Fruit fly (Drosophila melanogaster) whole organism, embryonic: ENCODE data around the gene CG13461.

Experiments
- BtbVII ChIP-seq: fragments of 200-800 bp; sonication (Bioruptor generic); optimal IDR thresholded peaks from 3 replicates; lab custom pipeline; 2017; ENCODE audit warnings: missing biosample characterization, mild to moderate bottlenecking, missing genetic modification characterization
- CG10267 ChIP-seq: fragments of 200-800 bp; sonication (Bioruptor generic); optimal IDR thresholded peaks from 2 replicates; lab custom pipeline; 2018; ENCODE audit warnings: missing biosample characterization, mild to moderate bottlenecking, missing genetic modification characterization, moderate library complexity
- CG11456 ChIP-seq: fragments of 200-800 bp; sonication (Bioruptor generic); IDR thresholded peaks from 3 replicates; pipeline ENCODE4 v1.3.6; 2022; ENCODE audit warnings: missing biosample characterization, missing genetic modification characterization
- CG11504 ChIP-seq: fragments of 200-800 bp; sonication (Bioruptor generic); optimal IDR thresholded peaks from 3 replicates; lab custom pipeline; 2019; ENCODE audit warnings: missing biosample characterization, mild to moderate bottlenecking, missing genetic modification characterization, moderate library complexity
- CG11723 ChIP-seq: fragments of 200-800 bp; sonication (Bioruptor generic); optimal IDR thresholded peaks from 2 replicates; lab custom pipeline; 2017; ENCODE audit warnings: missing biosample characterization, mild to moderate bottlenecking, missing genetic modification characterization
- CG12391 ChIP-seq: fragments of 200-800 bp; sonication (Bioruptor generic); optimal IDR thresholded peaks from 3 replicates; lab custom pipeline; 2018; ENCODE audit warnings: missing biosample characterization, mild to moderate bottlenecking, missing genetic modification characterization, moderate library complexity
- CG12659 ChIP-seq: fragments of 200-800 bp; sonication (Bioruptor generic); optimal IDR thresholded peaks from 3 replicates; lab custom pipeline; 2017; ENCODE audit warnings: mild to moderate bottlenecking, missing biosample characterization, missing genetic modification reagents, missing genetic modification characterization
- CG12942 ChIP-seq: fragments of 200-800 bp; sonication (Bioruptor generic); optimal IDR thresholded peaks from 3 replicates; lab custom pipeline; 2016; ENCODE audit warnings: missing biosample characterization, missing genetic modification characterization
- CG15269 ChIP-seq: fragments of 200-800 bp; sonication (Bioruptor generic); optimal IDR thresholded peaks from 2 replicates; lab custom pipeline; 2018; ENCODE audit warnings: missing biosample characterization, mild to moderate bottlenecking, missing genetic modification characterization, moderate library complexity
- CG1602 ChIP-seq: fragments of 200-800 bp; sonication (Bioruptor generic); optimal IDR thresholded peaks from 3 replicates; lab custom pipeline; 2016; ENCODE audit warnings: missing biosample characterization, missing genetic modification characterization
- CG18262 ChIP-seq: fragments of 200-800 bp; optimal IDR thresholded peaks from 3 replicates; lab custom pipeline; 2019; ENCODE audit warnings: missing biosample characterization, mild to moderate bottlenecking, missing genetic modification characterization, moderate library complexity
- CG18599 ChIP-seq: fragments of 200-800 bp; sonication (Bioruptor generic); optimal IDR thresholded peaks from 3 replicates; lab custom pipeline; 2017; ENCODE audit warnings: missing biosample characterization, missing genetic modification characterization, mild to moderate bottlenecking, moderate library complexity, missing genetic modification reagents
- CG2120 ChIP-seq: fragments of 200-800 bp; sonication (Bioruptor generic); optimal IDR thresholded peaks from 3 replicates; lab custom pipeline; 2016; ENCODE audit warnings: missing biosample characterization, missing genetic modification characterization
- CG3281 ChIP-seq: fragments of 200-800 bp; sonication (Bioruptor generic); optimal IDR thresholded peaks from 3 replicates; lab custom pipeline; 2017; ENCODE audit warnings: missing biosample characterization, mild to moderate bottlenecking, missing genetic modification characterization
- CG4854 ChIP-seq: fragments of 200-800 bp; sonication (Bioruptor generic); optimal IDR thresholded peaks from 2 replicates; lab custom pipeline; 2016; ENCODE audit warnings: missing biosample characterization, missing genetic modification characterization, inconsistent platforms
- CG5180 ChIP-seq: fragments of 200-800 bp; sonication (Bioruptor generic); optimal IDR thresholded peaks from 3 replicates; lab custom pipeline; 2017; ENCODE audit warnings: missing biosample characterization, missing genetic modification characterization, mild to moderate bottlenecking, moderate library complexity, missing genetic modification reagents
- CG6813 ChIP-seq: fragments of 200-800 bp; sonication (Bioruptor generic); optimal IDR thresholded peaks from 2 replicates; lab custom pipeline; 2017; ENCODE audit warnings: missing biosample characterization, missing genetic modification characterization, mild to moderate bottlenecking, moderate library complexity, missing genetic modification reagents
- CG7839 ChIP-seq: fragments of 200-800 bp; sonication (Bioruptor generic); optimal IDR thresholded peaks from 3 replicates; lab custom pipeline; 2018; ENCODE audit warnings: missing biosample characterization, mild to moderate bottlenecking, missing genetic modification characterization, moderate library complexity
- CG8388 ChIP-seq: fragments of 200-800 bp; sonication (Bioruptor generic); optimal IDR thresholded peaks from 2 replicates; lab custom pipeline; 2019; ENCODE audit warnings: missing biosample characterization, mild to moderate bottlenecking, missing genetic modification characterization, moderate library complexity
- CG8944 ChIP-seq: fragments of 200-800 bp; sonication (Bioruptor generic); optimal IDR thresholded peaks from 3 replicates; lab custom pipeline; 2016; ENCODE audit warnings: missing biosample characterization, missing genetic modification characterization
- CoRest ChIP-seq: fragments of 200-800 bp; sonication (Bioruptor generic); optimal IDR thresholded peaks from 3 replicates; lab custom pipeline; 2018; ENCODE audit warnings: missing biosample characterization, mild to moderate bottlenecking, missing genetic modification characterization, moderate library complexity
- ERR ChIP-seq: fragments of 200-800 bp; sonication (Bioruptor generic); optimal IDR thresholded peaks from 2 replicates; lab custom pipeline; 2016; ENCODE audit warnings: missing biosample characterization, missing genetic modification characterization
- Gsc ChIP-seq: fragments of 200-800 bp; sonication (Bioruptor generic); IDR thresholded peaks from 2 replicates; pipeline ENCODE4 v1.3.6; 2022; ENCODE audit warnings: missing biosample characterization, missing genetic modification characterization
- Hmr ChIP-seq: fragments of 200-800 bp; sonication (Bioruptor generic); optimal IDR thresholded peaks from 3 replicates; lab custom pipeline; 2017; ENCODE audit warnings: mild to moderate bottlenecking, missing biosample characterization, missing genetic modification reagents, missing genetic modification characterization
- Hr51 ChIP-seq, 2 experiments: fragments of 200-800 bp; sonication (Bioruptor generic); optimal IDR thresholded peaks; 2 replicates in 1 of 2; 3 replicates in 1 of 2; lab custom pipeline; 2016 to 2018; ENCODE audit warnings: missing biosample characterization in 2 of 2, missing genetic modification characterization in 2 of 2, mild to moderate bottlenecking in 1 of 2, moderate library complexity in 1 of 2
- Meics ChIP-seq: fragments of 200-800 bp; sonication (Bioruptor generic); optimal IDR thresholded peaks from 2 replicates; lab custom pipeline; 2017; ENCODE audit warnings: missing biosample characterization, mild to moderate bottlenecking, missing genetic modification characterization
- NfI ChIP-seq: fragments of 200-800 bp; sonication (Bioruptor generic); optimal IDR thresholded peaks from 3 replicates; lab custom pipeline; 2018; ENCODE audit warnings: missing biosample characterization, mild to moderate bottlenecking, missing genetic modification characterization, moderate library complexity
- PHDP ChIP-seq: fragments of 200-800 bp; sonication (Bioruptor generic); optimal IDR thresholded peaks from 3 replicates; lab custom pipeline; 2018; ENCODE audit warnings: missing biosample characterization, mild to moderate bottlenecking, missing genetic modification characterization, moderate library complexity
- Ptx1 ChIP-seq: fragments of 200-800 bp; sonication (Bioruptor generic); IDR thresholded peaks from 2 replicates; pipeline ENCODE4 v1.3.6; 2022; ENCODE audit warnings: missing biosample characterization, missing genetic modification characterization
- Ssrp ChIP-seq: fragments of 200-800 bp; sonication (Bioruptor generic); optimal IDR thresholded peaks from 2 replicates; lab custom pipeline; 2018; ENCODE audit warnings: missing biosample characterization, mild to moderate bottlenecking, missing genetic modification characterization, moderate library complexity
- abd-A ChIP-seq: fragments of 200-800 bp; sonication (Bioruptor generic); optimal IDR thresholded peaks from 3 replicates; lab custom pipeline; 2019; ENCODE audit warnings: missing biosample characterization, mild to moderate bottlenecking, missing genetic modification characterization, moderate library complexity
- az2 ChIP-seq: fragments of 200-800 bp; sonication (Bioruptor generic); optimal IDR thresholded peaks from 3 replicates; lab custom pipeline; 2016; ENCODE audit warnings: missing biosample characterization, missing genetic modification characterization
- caup ChIP-seq: fragments of 200-800 bp; sonication (Bioruptor generic); optimal IDR thresholded peaks from 3 replicates; lab custom pipeline; 2017; ENCODE audit warnings: missing biosample characterization, mild to moderate bottlenecking, missing genetic modification characterization, moderate library complexity; ENCODE audit not compliant: severe bottlenecking
- cwo ChIP-seq: fragments of 200-800 bp; sonication (Bioruptor generic); optimal IDR thresholded peaks from 3 replicates; lab custom pipeline; 2017; ENCODE audit warnings: missing biosample characterization, missing genetic modification characterization, mild to moderate bottlenecking, moderate library complexity, missing genetic modification reagents
- dimm ChIP-seq: fragments of 200-800 bp; sonication (Bioruptor generic); IDR thresholded peaks from 2 replicates; pipeline ENCODE4 v1.3.6; 2022; ENCODE audit warnings: missing biosample characterization, missing genetic modification characterization
- dmrt99B ChIP-seq: fragments of 200-800 bp; sonication (Bioruptor generic); optimal IDR thresholded peaks from 2 replicates; lab custom pipeline; 2018; ENCODE audit warnings: missing biosample characterization, mild to moderate bottlenecking, missing genetic modification characterization, moderate library complexity
- dysf ChIP-seq: fragments of 200-800 bp; sonication (Bioruptor generic); IDR thresholded peaks from 3 replicates; pipeline ENCODE4 v1.3.6; 2022; ENCODE audit warnings: missing biosample characterization, missing genetic modification characterization
- exex ChIP-seq: fragments of 200-800 bp; sonication (Bioruptor generic); optimal IDR thresholded peaks from 4 replicates; lab custom pipeline; 2018; ENCODE audit warnings: missing biosample characterization, mild to moderate bottlenecking, missing genetic modification characterization, moderate library complexity
- fd102C ChIP-seq: fragments of 200-800 bp; sonication (Bioruptor generic); optimal IDR thresholded peaks from 2 replicates; lab custom pipeline; 2018; ENCODE audit warnings: missing biosample characterization, mild to moderate bottlenecking, missing genetic modification characterization, moderate library complexity
- fd96Cb ChIP-seq: fragments of 200-800 bp; sonication (Bioruptor generic); optimal IDR thresholded peaks from 2 replicates; lab custom pipeline; 2018; ENCODE audit warnings: missing biosample characterization, mild to moderate bottlenecking, missing genetic modification characterization, moderate library complexity
- gem ChIP-seq: fragments of 200-800 bp; sonication (Bioruptor generic); optimal IDR thresholded peaks from 2 replicates; lab custom pipeline; 2019; ENCODE audit warnings: missing biosample characterization, mild to moderate bottlenecking, missing genetic modification characterization, moderate library complexity
- ind ChIP-seq: fragments of 200-800 bp; sonication (Bioruptor generic); optimal IDR thresholded peaks from 3 replicates; lab custom pipeline; 2016; ENCODE audit warnings: missing biosample characterization, missing genetic modification characterization
- lov ChIP-seq, 2 experiments: fragments of 200-800 bp in 1 of 2; fragments of >200 bp in 1 of 2; sonication (Bioruptor generic) in 1 of 2; IDR thresholded peaks in 1 of 2; optimal IDR thresholded peaks in 1 of 2; 2 replicates in 1 of 2; 3 replicates in 1 of 2; pipeline versions ENCODE4 v1.3.6 to Lab custom; 2017 to 2022; ENCODE audit warnings: missing biosample characterization in 1 of 2, missing genetic modification characterization in 1 of 2
- nerfin-2 ChIP-seq: fragments of 200-800 bp; sonication (Bioruptor generic); IDR thresholded peaks from 2 replicates; pipeline ENCODE4 v1.3.6; 2022; ENCODE audit warnings: missing biosample characterization, missing genetic modification characterization; ENCODE audit not compliant: partially characterized antibody
- row ChIP-seq: fragments of 200-800 bp; sonication (Bioruptor generic); IDR thresholded peaks from 3 replicates; pipeline ENCODE4 v1.3.6; 2022; ENCODE audit warnings: missing biosample characterization, missing genetic modification characterization
- sug ChIP-seq: fragments of 200-800 bp; optimal IDR thresholded peaks from 2 replicates; lab custom pipeline; 2019; ENCODE audit warnings: missing biosample characterization, mild to moderate bottlenecking, missing genetic modification characterization, moderate library complexity
- trem ChIP-seq: fragments of 200-800 bp; optimal IDR thresholded peaks from 3 replicates; lab custom pipeline; 2019; ENCODE audit warnings: missing biosample characterization, mild to moderate bottlenecking, missing genetic modification characterization, moderate library complexity

The CG13461 gene

dm6 chr3L:15034061-15034713 lies 18.1 kb downstream of the CG13461 start (continued):
- peak; percentile 2 for TF ChIP-seq az2
- peak; percentile 78 for TF ChIP-seq Meics
- peak; percentile 48 for TF ChIP-seq CG12659 (GFP tag; lab: Kevin White, UChicago)
- TF ChIP-seq gem = peak; percentile 68
- peak in 1 of 2 experiments; percentile 58 for TF ChIP-seq Hr51 (GFP tag; optimal IDR thresholded peaks at IDR 0.05; lab: Kevin White, UChicago)
- TF ChIP-seq CG4854 (GFP tag; lab: Kevin White, UChicago) = no peak
- TF ChIP-seq sug = peak; percentile 40
- peak; percentile 14 for TF ChIP-seq BtbVII (GFP tag; lab: Kevin White, UChicago)
- TF ChIP-seq cwo (GFP tag; lab: Kevin White, UChicago) = peak; percentile 56
- TF ChIP-seq CG18599 (GFP tag; lab: Kevin White, UChicago) = peak; percentile 82
- no peak for TF ChIP-seq CG12942 (GFP tag; lab: Kevin White, UChicago)
- peak; percentile 53 for TF ChIP-seq row (GFP tag; lab: Robert Waterston, UW)
- peak; percentile 29 for TF ChIP-seq PHDP (tag; lab: Kevin White, UChicago)
- peak; percentile 44 for TF ChIP-seq CG10267
- TF ChIP-seq Ptx1 (GFP tag; lab: Robert Waterston, UW) = no peak
- TF ChIP-seq CG7839 (tag; lab: Kevin White, UChicago) = peak; percentile 64
- no peak for TF ChIP-seq CG8944
- peak; percentile 3 for TF ChIP-seq exex (tag; lab: Kevin White, UChicago)
- TF ChIP-seq Hmr (GFP tag; lab: Kevin White, UChicago) = peak; percentile 64
- TF ChIP-seq fd102C (GFP tag; lab: Kevin White, UChicago) = no peak
- TF ChIP-seq CG15269 (tag; lab: Kevin White, UChicago) = peak; percentile 49
- TF ChIP-seq dysf (GFP tag; lab: Robert Waterston, UW) = 0 out of 3 replicates have a peak, but pooled peaks have one; percentile 27
- peak; percentile 6 for TF ChIP-seq CG11723 (GFP tag; lab: Kevin White, UChicago)
- peak; percentile 10 for TF ChIP-seq CG8388 (GFP tag; lab: Kevin White, UChicago)
- TF ChIP-seq CG11504 (tag; lab: Kevin White, UChicago) = peak; percentile 72
- no peak for TF ChIP-seq CG6813 (GFP tag; lab: Kevin White, UChicago)
- TF ChIP-seq nerfin-2 (GFP tag; lab: Robert Waterston, UW) = no peak
- no peak for TF ChIP-seq trem (tag; lab: Kevin White, UChicago)
- peak; percentile 34 for TF ChIP-seq abd-A (tag; lab: Kevin White, UChicago)
- peak; percentile 32 for TF ChIP-seq Ssrp (tag; lab: Kevin White, UChicago)
- no peak for TF ChIP-seq dimm (GFP tag; lab: Robert Waterston, UW)
- no peak for TF ChIP-seq lov (optimal IDR thresholded peaks at IDR 0.05; lab: Kevin White, UChicago)
- TF ChIP-seq lov (GFP tag; IDR thresholded peaks at IDR 0.05; lab: Robert Waterston, UW) = no peak
- TF ChIP-seq CG18262 (tag; lab: Kevin White, UChicago) = peak; percentile 55
- peak; percentile 48 for TF ChIP-seq caup (GFP tag; lab: Kevin White, UChicago)
- no peak for TF ChIP-seq ERR (GFP tag; lab: Kevin White, UChicago)
- peak; percentile 6 for TF ChIP-seq fd96Cb
- TF ChIP-seq NfI (GFP tag; lab: Kevin White, UChicago) = peak; percentile 36
- peak; percentile 54 for TF ChIP-seq CG12391
- TF ChIP-seq CG1602 (GFP tag; lab: Kevin White, UChicago) = peak; percentile 15
- TF ChIP-seq ind (GFP tag; lab: Kevin White, UChicago) = peak; percentile 68
- TF ChIP-seq CoRest (tag; lab: Kevin White, UChicago) = peak; percentile 53
- peak; percentile 6 for TF ChIP-seq CG5180 (GFP tag; lab: Kevin White, UChicago)
- TF ChIP-seq Gsc (GFP tag; lab: Robert Waterston, UW) = no peak
- peak; percentile 32; the same call in 1 of the 3 replicates for TF ChIP-seq CG11456 (GFP tag; lab: Robert Waterston, UW)
- TF ChIP-seq CG3281 (GFP tag; lab: Kevin White, UChicago) = peak; percentile 63
- peak; percentile 35 for TF ChIP-seq CG2120 (GFP tag; lab: Kevin White, UChicago)
- peak; percentile 63 for TF ChIP-seq dmrt99B (tag; lab: Kevin White, UChicago)
